Fruit fly (Drosophila melanogaster) whole organism, embryonic: ENCODE data around the gene meep.

Source experiments
- Adf1 ChIP-seq: fragments of 200-800 bp; sonication (Bioruptor generic); IDR thresholded peaks from 2 replicates; pipeline ENCODE4 v1.3.6; 2022; ENCODE audit warnings: missing biosample characterization, missing genetic modification characterization
- Aef1 ChIP-seq: fragments of 200-800 bp; sonication (Bioruptor generic); IDR thresholded peaks from 3 replicates; pipeline ENCODE4 v1.3.6; 2022; ENCODE audit warnings: missing biosample characterization, missing genetic modification characterization
- CG10321 ChIP-seq: fragments of 200-800 bp; sonication (Bioruptor generic); IDR thresholded peaks from 2 replicates; pipeline ENCODE4 v1.3.6; 2022; ENCODE audit warnings: missing biosample characterization, missing genetic modification characterization
- CG10543 ChIP-seq: fragments of 200-800 bp; sonication (Bioruptor generic); optimal IDR thresholded peaks from 3 replicates; lab custom pipeline; 2017; ENCODE audit warnings: missing biosample characterization, mild to moderate bottlenecking, missing genetic modification characterization, moderate library complexity
- CG12942 ChIP-seq: fragments of 200-800 bp; sonication (Bioruptor generic); optimal IDR thresholded peaks from 3 replicates; lab custom pipeline; 2016; ENCODE audit warnings: missing biosample characterization, missing genetic modification characterization
- CG14014 ChIP-seq: fragments of 200-800 bp; sonication (Bioruptor generic); IDR thresholded peaks from 2 replicates; pipeline ENCODE4 v1.3.6; 2022; ENCODE audit warnings: missing biosample characterization, missing genetic modification characterization
- CG14667 ChIP-seq: fragments of 200-800 bp; sonication (Bioruptor generic); IDR thresholded peaks from 2 replicates; pipeline ENCODE4 v1.3.6; 2022; ENCODE audit warnings: missing biosample characterization, missing genetic modification characterization
- CG14860 ChIP-seq: fragments of 200-800 bp; sonication (Bioruptor generic); IDR thresholded peaks from 3 replicates; pipeline ENCODE4 v1.3.6; 2022; ENCODE audit warnings: missing biosample characterization, missing genetic modification characterization; ENCODE audit not compliant: partially characterized antibody
- CG17385 ChIP-seq: fragments of 200-800 bp; sonication (Bioruptor generic); optimal IDR thresholded peaks from 3 replicates; lab custom pipeline; 2018; ENCODE audit warnings: missing biosample characterization, mild to moderate bottlenecking, missing genetic modification characterization
- CG1832 ChIP-seq: fragments of 200-800 bp; sonication (Bioruptor generic); optimal IDR thresholded peaks from 2 replicates; lab custom pipeline; 2017; ENCODE audit warnings: missing biosample characterization, mild to moderate bottlenecking, missing genetic modification characterization, inconsistent platforms
- CG2712 ChIP-seq: fragments of 200-800 bp; optimal IDR thresholded peaks from 3 replicates; lab custom pipeline; 2019; ENCODE audit warnings: missing biosample characterization, mild to moderate bottlenecking, missing genetic modification characterization, moderate library complexity
- CG3163 ChIP-seq: fragments of 200-800 bp; sonication (Bioruptor generic); optimal IDR thresholded peaks from 3 replicates; lab custom pipeline; 2016; ENCODE audit warnings: missing biosample characterization, missing genetic modification characterization
- CG3995 ChIP-seq: fragments of 200-800 bp; sonication (Bioruptor generic); optimal IDR thresholded peaks from 3 replicates; lab custom pipeline; 2016; ENCODE audit warnings: missing biosample characterization, missing genetic modification characterization
- CG4328 ChIP-seq: fragments of 200-800 bp; sonication (Bioruptor generic); optimal IDR thresholded peaks from 3 replicates; lab custom pipeline; 2017; ENCODE audit warnings: missing biosample characterization, missing genetic modification reagents, missing genetic modification characterization
- CG4360 ChIP-seq: fragments of 200-800 bp; sonication (Bioruptor generic); IDR thresholded peaks from 2 replicates; pipeline ENCODE4 v1.3.6; 2022; ENCODE audit warnings: missing biosample characterization, missing genetic modification characterization
- CG6791 ChIP-seq: fragments of 200-800 bp; sonication (Bioruptor generic); IDR thresholded peaks from 3 replicates; pipeline ENCODE4 v1.3.6; 2022; ENCODE audit warnings: missing biosample characterization, missing genetic modification characterization; ENCODE audit not compliant: partially characterized antibody
- CG8281 ChIP-seq: fragments of 200-800 bp; sonication (Bioruptor generic); optimal IDR thresholded peaks from 2 replicates; lab custom pipeline; 2018; ENCODE audit warnings: missing biosample characterization, mild to moderate bottlenecking, missing genetic modification characterization, moderate library complexity
- CG8478 ChIP-seq: fragments of >200 bp; optimal IDR thresholded peaks from 2 replicates; lab custom pipeline; 2018
- CG8944 ChIP-seq: fragments of 200-800 bp; sonication (Bioruptor generic); optimal IDR thresholded peaks from 3 replicates; lab custom pipeline; 2016; ENCODE audit warnings: missing biosample characterization, missing genetic modification characterization
- D ChIP-seq, 2 experiments: fragments of 200-800 bp in 1 of 2; fragments of >200 bp in 1 of 2; sonication (Bioruptor generic) in 1 of 2; optimal IDR thresholded peaks; 2 replicates in 1 of 2; 3 replicates in 1 of 2; lab custom pipeline; 2017; ENCODE audit warnings: mild to moderate bottlenecking in 1 of 2, missing biosample characterization in 1 of 2, missing genetic modification characterization in 1 of 2, missing genetic modification reagents in 1 of 2
- Fer3 ChIP-seq: fragments of 200-800 bp; sonication (Bioruptor generic); optimal IDR thresholded peaks from 2 replicates; lab custom pipeline; 2018; ENCODE audit warnings: missing biosample characterization, mild to moderate bottlenecking, missing genetic modification characterization, moderate library complexity
- Jarid2 ChIP-seq: fragments of 200-800 bp; sonication (Bioruptor generic); optimal IDR thresholded peaks from 3 replicates; lab custom pipeline; 2017; ENCODE audit warnings: mild to moderate bottlenecking, missing biosample characterization, missing genetic modification reagents, missing genetic modification characterization
- Med ChIP-seq: fragments of 200-800 bp; sonication (Bioruptor generic); peaks from one replicate; lab custom pipeline; 2016; ENCODE audit warnings: missing biosample characterization, missing genetic modification characterization, mild to moderate bottlenecking, inconsistent platforms, moderate library complexity
- Nf-YB ChIP-seq: fragments of 200-800 bp; sonication (Bioruptor generic); optimal IDR thresholded peaks from 3 replicates; lab custom pipeline; 2019; ENCODE audit warnings: missing biosample characterization, mild to moderate bottlenecking, missing genetic modification characterization, moderate library complexity
- Nf-YC ChIP-seq: fragments of 200-800 bp; optimal IDR thresholded peaks from 3 replicates; lab custom pipeline; 2019; ENCODE audit warnings: missing biosample characterization, mild to moderate bottlenecking, missing genetic modification characterization, moderate library complexity
- Opbp ChIP-seq: fragments of 200-800 bp; sonication (Bioruptor generic); IDR thresholded peaks from 3 replicates; pipeline ENCODE4 v1.3.6; 2022; ENCODE audit warnings: missing biosample characterization, missing genetic modification characterization; ENCODE audit not compliant: partially characterized antibody
- Scr ChIP-seq: fragments of 200-800 bp; sonication (Bioruptor generic); IDR thresholded peaks from 2 replicates; pipeline ENCODE4 v1.3.6; 2022; ENCODE audit warnings: missing biosample characterization, missing genetic modification characterization; ENCODE audit not compliant: partially characterized antibody
- Side ChIP-seq: fragments of 200-800 bp; sonication (Bioruptor generic); optimal IDR thresholded peaks from 2 replicates; lab custom pipeline; 2016; ENCODE audit warnings: missing biosample characterization, missing genetic modification characterization
- abd-A ChIP-seq: fragments of 200-800 bp; sonication (Bioruptor generic); optimal IDR thresholded peaks from 3 replicates; lab custom pipeline; 2019; ENCODE audit warnings: missing biosample characterization, mild to moderate bottlenecking, missing genetic modification characterization, moderate library complexity
- bsh ChIP-seq, 2 experiments: fragments of 200-800 bp; sonication (Bioruptor generic); optimal IDR thresholded peaks; 2 replicates each; lab custom pipeline; 2017 to 2018; ENCODE audit warnings: mild to moderate bottlenecking in 2 of 2, missing biosample characterization in 2 of 2, missing genetic modification characterization in 2 of 2, moderate library complexity in 1 of 2
- cg ChIP-seq: fragments of 200-800 bp; sonication (Bioruptor generic); optimal IDR thresholded peaks from 3 replicates; lab custom pipeline; 2019; ENCODE audit warnings: missing biosample characterization, mild to moderate bottlenecking, missing genetic modification characterization, moderate library complexity
- chinmo ChIP-seq: fragments of 200-800 bp; sonication (Bioruptor generic); IDR thresholded peaks from 4 replicates; pipeline ENCODE4 v1.3.6; 2022; ENCODE audit warnings: missing biosample characterization, missing genetic modification characterization; ENCODE audit not compliant: partially characterized antibody
- corto ChIP-seq: fragments of 200-800 bp; sonication (Bioruptor generic); optimal IDR thresholded peaks from 2 replicates; lab custom pipeline; 2016; ENCODE audit warnings: missing biosample characterization, mild to moderate bottlenecking, missing genetic modification characterization, moderate library complexity
- crol ChIP-seq: fragments of 200-800 bp; sonication (Bioruptor generic); IDR thresholded peaks from 2 replicates; pipeline ENCODE4 v1.3.6; 2022; ENCODE audit warnings: missing biosample characterization, missing genetic modification characterization
- disco-r ChIP-seq: fragments of 200-800 bp; sonication (Bioruptor generic); optimal IDR thresholded peaks from 2 replicates; lab custom pipeline; 2016; ENCODE audit warnings: missing biosample characterization, missing genetic modification characterization
- ftz-f1 ChIP-seq: fragments of 200-800 bp; sonication (Bioruptor generic); optimal IDR thresholded peaks from 2 replicates; lab custom pipeline; 2016; ENCODE audit warnings: missing biosample characterization, missing genetic modification characterization
- gem ChIP-seq: fragments of 200-800 bp; sonication (Bioruptor generic); optimal IDR thresholded peaks from 2 replicates; lab custom pipeline; 2019; ENCODE audit warnings: missing biosample characterization, mild to moderate bottlenecking, missing genetic modification characterization, moderate library complexity
- lov ChIP-seq, 2 experiments: fragments of 200-800 bp in 1 of 2; fragments of >200 bp in 1 of 2; sonication (Bioruptor generic) in 1 of 2; IDR thresholded peaks in 1 of 2; optimal IDR thresholded peaks in 1 of 2; 2 replicates in 1 of 2; 3 replicates in 1 of 2; pipeline versions ENCODE4 v1.3.6 to Lab custom; 2017 to 2022; ENCODE audit warnings: missing biosample characterization in 1 of 2, missing genetic modification characterization in 1 of 2
- nom ChIP-seq: fragments of 200-800 bp; sonication (Bioruptor generic); optimal IDR thresholded peaks from 2 replicates; lab custom pipeline; 2017; ENCODE audit warnings: missing biosample characterization, missing genetic modification characterization, mild to moderate bottlenecking, moderate library complexity, missing genetic modification reagents
- pfk ChIP-seq: fragments of 200-800 bp; sonication (Bioruptor generic); optimal IDR thresholded peaks from 2 replicates; lab custom pipeline; 2018; ENCODE audit warnings: missing biosample characterization, mild to moderate bottlenecking, missing genetic modification characterization, moderate library complexity
- psq ChIP-seq: fragments of 200-800 bp; sonication (Bioruptor generic); optimal IDR thresholded peaks from 2 replicates; lab custom pipeline; 2017; ENCODE audit warnings: missing biosample characterization, missing genetic modification characterization
- slbo ChIP-seq: fragments of 200-800 bp; sonication (Bioruptor generic); IDR thresholded peaks from 2 replicates; pipeline ENCODE4 v1.3.6; 2022; ENCODE audit warnings: missing biosample characterization, missing genetic modification characterization
- slou ChIP-seq: fragments of 200-800 bp; sonication (Bioruptor generic); optimal IDR thresholded peaks from 3 replicates; lab custom pipeline; 2016; ENCODE audit warnings: missing biosample characterization, missing genetic modification characterization
- sqz ChIP-seq: fragments of 200-800 bp; sonication (Bioruptor generic); optimal IDR thresholded peaks from 3 replicates; lab custom pipeline; 2018; ENCODE audit warnings: missing biosample characterization, mild to moderate bottlenecking, missing genetic modification characterization
- tll ChIP-seq, 2 experiments: fragments of 200-800 bp in 1 of 2; fragments of >200 bp in 1 of 2; sonication (Bioruptor generic) in 1 of 2; optimal IDR thresholded peaks; 2 replicates each; lab custom pipeline; 2017 to 2019; ENCODE audit warnings: missing biosample characterization in 2 of 2, missing genetic modification characterization in 2 of 2, mild to moderate bottlenecking in 1 of 2, moderate library complexity in 1 of 2
- vvl ChIP-seq: fragments of 200-800 bp; sonication (Bioruptor generic); IDR thresholded peaks from 2 replicates; pipeline ENCODE4 v1.3.6; 2022; ENCODE audit warnings: missing biosample characterization, missing genetic modification characterization
- zf30C ChIP-seq: fragments of 200-800 bp; sonication (Bioruptor generic); optimal IDR thresholded peaks from 3 replicates; lab custom pipeline; 2018; ENCODE audit warnings: missing biosample characterization, mild to moderate bottlenecking, missing genetic modification characterization

The meep gene

DNA sequence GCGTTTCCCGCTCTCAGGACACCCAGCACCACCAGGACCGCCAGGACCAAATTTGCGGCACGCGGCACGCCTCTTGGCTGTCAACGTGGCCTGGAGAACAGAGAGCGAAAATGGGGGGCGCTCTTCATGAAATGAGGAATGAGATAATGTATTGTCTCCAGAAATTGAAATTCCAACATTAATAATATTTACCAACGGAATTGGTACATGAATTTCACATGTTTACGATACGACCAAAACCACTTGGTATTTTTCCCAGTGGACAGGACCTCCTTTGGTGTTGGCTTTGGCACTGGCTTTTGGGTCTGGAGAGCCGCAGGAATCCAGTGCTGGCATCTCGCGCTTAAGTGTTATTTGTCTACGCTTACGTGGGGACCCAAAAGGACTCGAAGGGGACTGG is 19.4 kb downstream of the meep start (continued):
- TF ChIP-seq zf30C (GFP tag; lab: Kevin White, UChicago), result no peak
- no peak for TF ChIP-seq CG12942 (GFP tag; lab: Kevin White, UChicago)
- 0 out of 2 replicates have a peak, but pooled peaks have one; percentile 44 for TF ChIP-seq CG14014 (GFP tag; lab: Robert Waterston, UW)
- TF ChIP-seq CG10543 (GFP tag; lab: Kevin White, UChicago), result no peak
- no peak for TF ChIP-seq CG14860 (GFP tag; lab: Robert Waterston, UW)
- no peak for TF ChIP-seq disco-r (GFP tag; lab: Kevin White, UChicago)
- peak; percentile 13 for TF ChIP-seq gem
- TF ChIP-seq slbo (GFP tag; lab: Robert Waterston, UW), result peak; percentile 58
- TF ChIP-seq CG8281 (tag; lab: Kevin White, UChicago), result no peak

DNA sequence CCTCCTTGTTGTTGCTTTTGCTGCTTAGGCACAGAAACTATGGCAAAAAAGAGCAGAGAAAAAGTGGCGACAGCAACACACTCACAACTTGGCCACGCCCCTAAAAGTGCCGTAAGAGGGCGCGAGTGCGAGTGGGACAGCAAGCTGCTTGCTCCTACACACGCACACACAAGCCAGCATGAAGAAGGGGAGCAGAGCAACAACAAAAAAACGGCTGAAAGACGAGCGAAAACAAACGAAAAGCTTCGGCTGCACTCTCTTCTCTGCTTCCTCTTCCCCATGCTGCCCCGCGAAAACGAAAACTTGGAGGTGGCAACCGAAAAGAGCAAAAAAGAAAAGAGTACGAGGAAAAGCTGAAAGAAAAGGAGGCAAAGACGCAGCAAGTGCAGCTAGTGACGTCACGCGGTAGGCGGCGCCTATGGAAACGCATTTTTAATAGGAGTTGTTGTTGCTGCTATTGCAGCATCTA is 24.7 kb downstream of the meep start:
- TF ChIP-seq CG3163 (GFP tag; lab: Kevin White, UChicago) (peak; percentile 96), lov (optimal IDR thresholded peaks at IDR 0.05; lab: Kevin White, UChicago) (no peak), lov (GFP tag; IDR thresholded peaks at IDR 0.05; lab: Robert Waterston, UW) (no peak), CG14667 (no peak), CG8944 (GFP tag; lab: Kevin White, UChicago) (no peak), Med (GFP tag; lab: Kevin White, UChicago) (peak; percentile 13), cg (GFP tag; lab: Kevin White, UChicago) (peak; percentile 88), vvl (peak; percentile 64), CG2712 (peak; percentile 5), Side (no peak), CG1832 (GFP tag; lab: Kevin White, UChicago) (peak; percentile 87), nom (GFP tag; lab: Kevin White, UChicago) (peak; percentile 62), psq (GFP tag; lab: Kevin White, UChicago) (peak; percentile 20), slou (GFP tag; lab: Kevin White, UChicago) (no peak), corto (GFP tag; lab: Kevin White, UChicago) (no peak), CG6791 (GFP tag; lab: Robert Waterston, UW) (0 out of 3 replicates have a peak, but pooled peaks have one; percentile 31), tll (GFP tag; optimal IDR thresholded peaks at IDR 0.05; lab: Kevin White, UChicago) (no peak), CG3995 (GFP tag; lab: Kevin White, UChicago) (no peak), Opbp (GFP tag; lab: Robert Waterston, UW) (0 out of 3 replicates have a peak, but pooled peaks have one; percentile 43), sqz (GFP tag; lab: Kevin White, UChicago) (peak; percentile 41), CG4328 (GFP tag; lab: Kevin White, UChicago) (no peak), Adf1 (GFP tag; lab: Robert Waterston, UW) (peak; percentile 87), bsh (GFP tag; optimal IDR thresholded peaks at IDR 0.05; lab: Kevin White, UChicago) (peak in 1 of 2 experiments; percentile 40), pfk (GFP tag; lab: Kevin White, UChicago) (no peak), chinmo (GFP tag; lab: Robert Waterston, UW) (peak; percentile 92; the same call in 2 of the 4 replicates), crol (peak; percentile 88), Fer3 (tag; lab: Kevin White, UChicago) (no peak), Jarid2 (GFP tag; lab: Kevin White, UChicago) (peak; percentile 70), ftz-f1 (peak; percentile 14), CG10321 (GFP tag; lab: Robert Waterston, UW) (peak; percentile 96), Nf-YB (GFP tag; lab: Kevin White, UChicago) (peak; percentile 94), CG17385 (GFP tag; lab: Kevin White, UChicago) (peak; percentile 86), Nf-YC (tag; lab: Kevin White, UChicago) (peak; percentile 97), CG4360 (peak; percentile 86), D (optimal IDR thresholded peaks at IDR 0.05; lab: Kevin White, UChicago) (peak; percentile 8), D (GFP tag; optimal IDR thresholded peaks at IDR 0.05; lab: Kevin White, UChicago) (no peak), Scr (0 out of 2 replicates have a peak, but pooled peaks have one; percentile 31), abd-A (tag; lab: Kevin White, UChicago) (peak; percentile 23), CG8478 (lab: Kevin White, UChicago) (peak; percentile 88), Aef1 (GFP tag; lab: Robert Waterston, UW) (peak; percentile 88)
